Fruit fly (Drosophila melanogaster) whole organism, embryonic: ENCODE data around the gene CG13894.

ENCODE experiments used
- ATbp ChIP-seq: fragments of 200-800 bp; sonication (Bioruptor generic); optimal IDR thresholded peaks from 2 replicates; lab custom pipeline; 2017; ENCODE audit warnings: missing biosample characterization, mild to moderate bottlenecking, missing genetic modification characterization, missing genetic modification reagents
- B-H2 ChIP-seq: fragments of 200-800 bp; sonication (Bioruptor generic); optimal IDR thresholded peaks from 2 replicates; lab custom pipeline; 2018; ENCODE audit warnings: missing biosample characterization, mild to moderate bottlenecking, missing genetic modification characterization
- BEAF-32 ChIP-seq: fragments of 200-800 bp; sonication (Bioruptor generic); optimal IDR thresholded peaks from 3 replicates; lab custom pipeline; 2017; ENCODE audit warnings: missing biosample characterization, missing genetic modification characterization, mild to moderate bottlenecking, moderate library complexity, missing genetic modification reagents
- CG10543 ChIP-seq: fragments of 200-800 bp; sonication (Bioruptor generic); optimal IDR thresholded peaks from 3 replicates; lab custom pipeline; 2017; ENCODE audit warnings: missing biosample characterization, mild to moderate bottlenecking, missing genetic modification characterization, moderate library complexity
- CG11456 ChIP-seq: fragments of 200-800 bp; sonication (Bioruptor generic); IDR thresholded peaks from 3 replicates; pipeline ENCODE4 v1.3.6; 2022; ENCODE audit warnings: missing biosample characterization, missing genetic modification characterization
- CG11695 ChIP-seq: fragments of 200-800 bp; sonication (Bioruptor generic); IDR thresholded peaks from 3 replicates; pipeline ENCODE4 v1.3.6; 2022; ENCODE audit warnings: missing biosample characterization, missing genetic modification characterization
- CG1233 ChIP-seq: fragments of 200-800 bp; sonication (Bioruptor generic); optimal IDR thresholded peaks from 4 replicates; lab custom pipeline; 2018; ENCODE audit warnings: missing biosample characterization, mild to moderate bottlenecking, missing genetic modification characterization
- CG14965 ChIP-seq: fragments of 200-800 bp; sonication (Bioruptor generic); optimal IDR thresholded peaks from 2 replicates; lab custom pipeline; 2016; ENCODE audit warnings: missing biosample characterization, missing genetic modification characterization, borderline replicate concordance
- CG1529 ChIP-seq: fragments of 200-800 bp; sonication (Bioruptor generic); optimal IDR thresholded peaks from 3 replicates; lab custom pipeline; 2018; ENCODE audit warnings: missing biosample characterization, missing genetic modification characterization
- CG16815 ChIP-seq: fragments of 200-800 bp; sonication (Bioruptor generic); optimal IDR thresholded peaks from 3 replicates; lab custom pipeline; 2017; ENCODE audit warnings: missing biosample characterization, mild to moderate bottlenecking, missing genetic modification characterization
- CG18262 ChIP-seq: fragments of 200-800 bp; optimal IDR thresholded peaks from 3 replicates; lab custom pipeline; 2019; ENCODE audit warnings: missing biosample characterization, mild to moderate bottlenecking, missing genetic modification characterization, moderate library complexity
- CG18599 ChIP-seq: fragments of 200-800 bp; sonication (Bioruptor generic); optimal IDR thresholded peaks from 3 replicates; lab custom pipeline; 2017; ENCODE audit warnings: missing biosample characterization, missing genetic modification characterization, mild to moderate bottlenecking, moderate library complexity, missing genetic modification reagents
- CG2199 ChIP-seq: fragments of 200-800 bp; sonication (Bioruptor generic); IDR thresholded peaks from 3 replicates; pipeline ENCODE4 v1.3.6; 2022; ENCODE audit warnings: missing biosample characterization, missing genetic modification characterization
- CG3065 ChIP-seq: fragments of 200-800 bp; sonication (Bioruptor generic); optimal IDR thresholded peaks from 2 replicates; lab custom pipeline; 2016; ENCODE audit warnings: missing biosample characterization, missing genetic modification characterization
- CG34422 ChIP-seq: fragments of 200-800 bp; sonication (Bioruptor generic); IDR thresholded peaks from 3 replicates; pipeline ENCODE4 v1.3.6; 2022; ENCODE audit warnings: missing biosample characterization, missing genetic modification characterization
- CG6654 ChIP-seq: fragments of 200-800 bp; sonication (Bioruptor generic); optimal IDR thresholded peaks from 2 replicates; lab custom pipeline; 2017; ENCODE audit warnings: missing biosample characterization, mild to moderate bottlenecking, missing genetic modification characterization
- CG7271 ChIP-seq: fragments of 200-800 bp; sonication (Bioruptor generic); optimal IDR thresholded peaks from 2 replicates; lab custom pipeline; 2018; ENCODE audit warnings: missing biosample characterization, mild to moderate bottlenecking, missing genetic modification characterization, moderate library complexity
- CG7928 ChIP-seq: fragments of 200-800 bp; sonication (Bioruptor generic); optimal IDR thresholded peaks from 2 replicates; lab custom pipeline; 2017; ENCODE audit warnings: missing biosample characterization, mild to moderate bottlenecking, missing genetic modification characterization
- CG7987 ChIP-seq: fragments of 200-800 bp; sonication (Bioruptor generic); optimal IDR thresholded peaks from 2 replicates; lab custom pipeline; 2018; ENCODE audit warnings: missing biosample characterization, mild to moderate bottlenecking, missing genetic modification characterization, moderate library complexity
- CG9876 ChIP-seq: fragments of 200-800 bp; sonication (Bioruptor generic); optimal IDR thresholded peaks from 2 replicates; lab custom pipeline; 2016; ENCODE audit warnings: missing biosample characterization, missing genetic modification characterization
- Dip3 ChIP-seq: fragments of 200-800 bp; sonication (Bioruptor generic); optimal IDR thresholded peaks from 3 replicates; lab custom pipeline; 2016; ENCODE audit warnings: missing biosample characterization, missing genetic modification characterization
- E2f1 ChIP-seq: fragments of 200-800 bp; sonication (Bioruptor generic); IDR thresholded peaks from 2 replicates; pipeline ENCODE4 v1.3.6; 2022; ENCODE audit warnings: missing biosample characterization, missing genetic modification characterization
- Hr39 ChIP-seq: fragments of >200 bp; optimal IDR thresholded peaks from 2 replicates; lab custom pipeline; 2017
- Optix ChIP-seq: fragments of 200-800 bp; sonication (Bioruptor generic); IDR thresholded peaks from 3 replicates; pipeline ENCODE4 v1.3.6; 2022; ENCODE audit warnings: missing biosample characterization, missing genetic modification characterization
- Scr ChIP-seq: fragments of 200-800 bp; sonication (Bioruptor generic); IDR thresholded peaks from 2 replicates; pipeline ENCODE4 v1.3.6; 2022; ENCODE audit warnings: missing biosample characterization, missing genetic modification characterization; ENCODE audit not compliant: partially characterized antibody
- Side ChIP-seq: fragments of 200-800 bp; sonication (Bioruptor generic); optimal IDR thresholded peaks from 2 replicates; lab custom pipeline; 2016; ENCODE audit warnings: missing biosample characterization, missing genetic modification characterization
- Sox100B ChIP-seq: fragments of 200-800 bp; sonication (Bioruptor generic); optimal IDR thresholded peaks from 3 replicates; lab custom pipeline; 2018; ENCODE audit warnings: missing biosample characterization, mild to moderate bottlenecking, missing genetic modification characterization
- Xbp1 ChIP-seq: fragments of 200-800 bp; sonication (Bioruptor generic); optimal IDR thresholded peaks from 3 replicates; lab custom pipeline; 2016; ENCODE audit warnings: missing biosample characterization, mild to moderate bottlenecking, missing genetic modification characterization
- bigmax ChIP-seq: fragments of 200-800 bp; sonication (Bioruptor generic); optimal IDR thresholded peaks from 2 replicates; lab custom pipeline; 2018; ENCODE audit warnings: missing biosample characterization, mild to moderate bottlenecking, missing genetic modification characterization
- cas ChIP-seq: fragments of 200-800 bp; sonication (Bioruptor generic); IDR thresholded peaks from 2 replicates; pipeline ENCODE4 v1.3.6; 2022; ENCODE audit warnings: missing biosample characterization, missing genetic modification characterization
- ci ChIP-seq: fragments of 200-800 bp; sonication (Bioruptor generic); IDR thresholded peaks from 3 replicates; pipeline ENCODE4 v1.3.6; 2022; ENCODE audit warnings: missing biosample characterization, missing genetic modification characterization
- corto ChIP-seq: fragments of 200-800 bp; sonication (Bioruptor generic); optimal IDR thresholded peaks from 2 replicates; lab custom pipeline; 2016; ENCODE audit warnings: missing biosample characterization, mild to moderate bottlenecking, missing genetic modification characterization, moderate library complexity
- crc ChIP-seq: fragments of 200-800 bp; sonication (Bioruptor generic); optimal IDR thresholded peaks from 2 replicates; lab custom pipeline; 2016; ENCODE audit warnings: missing biosample characterization, missing genetic modification characterization
- disco-r ChIP-seq: fragments of 200-800 bp; sonication (Bioruptor generic); optimal IDR thresholded peaks from 2 replicates; lab custom pipeline; 2016; ENCODE audit warnings: missing biosample characterization, missing genetic modification characterization
- dpn ChIP-seq, 2 experiments: fragments of 200-800 bp; sonication (Bioruptor generic); optimal IDR thresholded peaks; 3 replicates each; lab custom pipeline; 2016; ENCODE audit warnings: missing biosample characterization in 2 of 2, missing genetic modification characterization in 2 of 2
- fd64A ChIP-seq: fragments of 200-800 bp; sonication (Bioruptor generic); optimal IDR thresholded peaks from 3 replicates; lab custom pipeline; 2018; ENCODE audit warnings: missing biosample characterization, mild to moderate bottlenecking, missing genetic modification characterization
- fu2 ChIP-seq: fragments of 200-800 bp; sonication (Bioruptor generic); optimal IDR thresholded peaks from 2 replicates; lab custom pipeline; 2016; ENCODE audit warnings: missing biosample characterization, missing genetic modification characterization
- lab ChIP-seq: fragments of 200-800 bp; sonication (Bioruptor generic); optimal IDR thresholded peaks from 3 replicates; lab custom pipeline; 2017; ENCODE audit warnings: missing biosample characterization, missing genetic modification characterization, mild to moderate bottlenecking, moderate library complexity, missing genetic modification reagents
- mirr ChIP-seq: fragments of 200-800 bp; sonication (Bioruptor generic); optimal IDR thresholded peaks from 3 replicates; lab custom pipeline; 2018; ENCODE audit warnings: missing biosample characterization, mild to moderate bottlenecking, missing genetic modification characterization
- nerfin-1 ChIP-seq: fragments of 200-800 bp; sonication (Bioruptor generic); optimal IDR thresholded peaks from 3 replicates; lab custom pipeline; 2019; ENCODE audit warnings: missing biosample characterization, mild to moderate bottlenecking, missing genetic modification characterization, moderate library complexity
- oc ChIP-seq: fragments of 200-800 bp; sonication (Bioruptor generic); optimal IDR thresholded peaks from 2 replicates; lab custom pipeline; 2018; ENCODE audit warnings: missing biosample characterization, mild to moderate bottlenecking, missing genetic modification characterization, moderate library complexity
- odd ChIP-seq: fragments of 200-800 bp; sonication (Bioruptor generic); optimal IDR thresholded peaks from 2 replicates; lab custom pipeline; 2017; ENCODE audit warnings: missing biosample characterization, mild to moderate bottlenecking, missing genetic modification characterization
- p53 ChIP-seq: fragments of 200-800 bp; sonication (Bioruptor generic); optimal IDR thresholded peaks from 2 replicates; lab custom pipeline; 2016; ENCODE audit warnings: missing biosample characterization, missing genetic modification characterization
- scrt ChIP-seq: fragments of 200-800 bp; sonication (Bioruptor generic); optimal IDR thresholded peaks from 2 replicates; lab custom pipeline; 2018; ENCODE audit warnings: missing biosample characterization, mild to moderate bottlenecking, missing genetic modification characterization, moderate library complexity
- sd ChIP-seq: fragments of 200-800 bp; sonication (Bioruptor generic); optimal IDR thresholded peaks from 3 replicates; lab custom pipeline; 2018; ENCODE audit warnings: missing biosample characterization, mild to moderate bottlenecking, missing genetic modification characterization, moderate library complexity
- sisA ChIP-seq: fragments of 200-800 bp; sonication (Bioruptor generic); IDR thresholded peaks from 2 replicates; pipeline ENCODE4 v1.3.6; 2022; ENCODE audit warnings: missing biosample characterization, missing genetic modification characterization
- tll ChIP-seq, 2 experiments: fragments of 200-800 bp in 1 of 2; fragments of >200 bp in 1 of 2; sonication (Bioruptor generic) in 1 of 2; optimal IDR thresholded peaks; 2 replicates each; lab custom pipeline; 2017 to 2019; ENCODE audit warnings: missing biosample characterization in 2 of 2, missing genetic modification characterization in 2 of 2, mild to moderate bottlenecking in 1 of 2, moderate library complexity in 1 of 2
- tup ChIP-seq: fragments of 200-800 bp; sonication (Bioruptor generic); optimal IDR thresholded peaks from 2 replicates; lab custom pipeline; 2016; ENCODE audit warnings: missing biosample characterization, mild to moderate bottlenecking, missing genetic modification characterization, moderate library complexity
- unpg ChIP-seq: fragments of 200-800 bp; sonication (Bioruptor generic); optimal IDR thresholded peaks from 3 replicates; lab custom pipeline; 2018; ENCODE audit warnings: missing biosample characterization, mild to moderate bottlenecking, missing genetic modification characterization, moderate library complexity

Gene CG13894

dm6 chr3L:696404-697054, 2.4 kb downstream of the CG13894 start (continued):
- TF ChIP-seq CG11695 (GFP tag; lab: Robert Waterston, UW): peak; percentile 98
- TF ChIP-seq bigmax: peak; percentile 58
- TF ChIP-seq scrt (GFP tag; lab: Kevin White, UChicago): peak; percentile 94
- TF ChIP-seq unpg (GFP tag; lab: Kevin White, UChicago): peak; percentile 97
- TF ChIP-seq ci (GFP tag; lab: Robert Waterston, UW): peak; percentile 98
- TF ChIP-seq CG34422 (GFP tag; lab: Robert Waterston, UW): peak; percentile 94
- TF ChIP-seq B-H2 (GFP tag; lab: Kevin White, UChicago): peak; percentile 25
- TF ChIP-seq CG14965 (GFP tag; lab: Kevin White, UChicago): no peak
- peak in 1 of 2 experiments; percentile 28 for TF ChIP-seq tll (GFP tag; optimal IDR thresholded peaks at IDR 0.05; lab: Kevin White, UChicago)
- TF ChIP-seq crc (GFP tag; lab: Kevin White, UChicago): no peak
- TF ChIP-seq E2f1 (GFP tag; lab: Robert Waterston, UW): peak; percentile 95
- TF ChIP-seq CG18599: peak; percentile 98
- peak; percentile 76 for TF ChIP-seq sd (tag; lab: Kevin White, UChicago)
- peak; percentile 95 for TF ChIP-seq CG16815 (GFP tag; lab: Kevin White, UChicago)
- peak; percentile 88 for TF ChIP-seq corto
- TF ChIP-seq Optix (GFP tag; lab: Robert Waterston, UW): peak; percentile 95
- TF ChIP-seq mirr (GFP tag; lab: Kevin White, UChicago): peak; percentile 67
- peak; percentile 71 for TF ChIP-seq CG7928
- peak; percentile 98 for TF ChIP-seq CG18262 (tag; lab: Kevin White, UChicago)
- TF ChIP-seq CG1233 (GFP tag; lab: Kevin White, UChicago): peak; percentile 97
- TF ChIP-seq CG7987 (GFP tag; lab: Kevin White, UChicago): peak; percentile 91
- TF ChIP-seq ATbp (GFP tag; lab: Kevin White, UChicago): peak; percentile 94
- peak; percentile 94 for TF ChIP-seq sisA (GFP tag; lab: Robert Waterston, UW)
- TF ChIP-seq disco-r (GFP tag; lab: Kevin White, UChicago): no peak
- TF ChIP-seq BEAF-32 (GFP tag; lab: Kevin White, UChicago): peak; percentile 9
- peak; percentile 93 for TF ChIP-seq oc (tag; lab: Kevin White, UChicago)
- TF ChIP-seq p53: no peak
- no peak for TF ChIP-seq fu2 (GFP tag; lab: Kevin White, UChicago)
- TF ChIP-seq lab (GFP tag; lab: Kevin White, UChicago): peak; percentile 98
- 0 out of 2 replicates have a peak, but pooled peaks have one; percentile 72 for TF ChIP-seq cas (GFP tag; lab: Robert Waterston, UW)
- peak; percentile 95 for TF ChIP-seq odd
- peak; percentile 94 for TF ChIP-seq CG11456 (GFP tag; lab: Robert Waterston, UW)
- peak; percentile 89 for TF ChIP-seq fd64A (GFP tag; lab: Kevin White, UChicago)
- TF ChIP-seq CG9876 (GFP tag; lab: Kevin White, UChicago): peak; percentile 15
- peak; percentile 81 for TF ChIP-seq CG3065
- TF ChIP-seq Sox100B (GFP tag; lab: Kevin White, UChicago): peak; percentile 94
- TF ChIP-seq Xbp1 (GFP tag; lab: Kevin White, UChicago): peak; percentile 94
- peak; percentile 93 for TF ChIP-seq CG1529 (GFP tag; lab: Kevin White, UChicago)
- TF ChIP-seq Dip3: peak; percentile 65
- peak; percentile 66 to 92 for TF ChIP-seq dpn (GFP tag; optimal IDR thresholded peaks at IDR 0.05; lab: Kevin White, UChicago)
- peak; percentile 62 for TF ChIP-seq CG10543 (GFP tag; lab: Kevin White, UChicago)
- no peak for TF ChIP-seq Side (GFP tag; lab: Kevin White, UChicago)
- TF ChIP-seq CG7271 (tag; lab: Kevin White, UChicago): peak; percentile 94
- TF ChIP-seq CG6654: peak; percentile 83
- TF ChIP-seq Hr39 (lab: Kevin White, UChicago): no peak
- no peak for TF ChIP-seq Scr (GFP tag; lab: Robert Waterston, UW)
- peak; percentile 90 for TF ChIP-seq CG2199 (GFP tag; lab: Robert Waterston, UW)
- TF ChIP-seq tup (GFP tag; lab: Kevin White, UChicago): peak; percentile 81
- peak; percentile 93 for TF ChIP-seq nerfin-1 (tag; lab: Kevin White, UChicago)
